Worm (Caenorhabditis elegans) whole organism, L1 larva: ENCODE data around the gene daf-14.

ENCODE experiments used
- Y116A8C.19 ChIP-seq: sonication (generic microtip); optimal IDR thresholded peaks from 2 replicates; lab custom pipeline; 2016; ENCODE audit warnings: missing compliant biosample characterization, missing genetic modification characterization, borderline replicate concordance
- ceh-82 ChIP-seq, 3 experiments: fragments of 150-350 bp in 1 of 3; sonication (generic microtip) in 2 of 3; optimal IDR thresholded peaks; 2 replicates each; lab custom pipeline; 2014 to 2017; ENCODE audit warnings: missing biosample characterization in 3 of 3, missing genetic modification characterization in 3 of 3
- nhr-11 ChIP-seq: fragments of 150-350 bp; optimal IDR thresholded peaks from 2 replicates; lab custom pipeline; 2014; ENCODE audit warnings: missing biosample characterization, missing genetic modification characterization

DNA sequence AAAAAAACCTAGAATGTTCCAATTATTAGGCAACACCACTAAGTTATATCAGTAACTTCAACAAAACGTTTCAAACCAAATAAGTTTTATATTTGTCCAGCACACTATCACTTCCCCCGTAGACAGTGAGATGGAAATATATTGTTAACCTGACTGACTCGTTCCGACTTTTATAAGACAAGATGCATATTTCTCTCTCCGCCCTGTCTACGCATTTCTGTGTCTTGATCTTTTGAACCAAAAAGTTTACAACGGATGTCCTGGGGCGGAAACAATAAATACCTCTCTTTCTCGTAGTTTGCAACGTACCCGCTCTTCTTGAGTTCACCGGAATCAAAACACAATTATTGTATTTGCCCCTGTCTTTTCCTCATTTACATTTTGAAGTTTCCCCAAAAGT lies 834 bp downstream of the daf-14 start:
- TF ChIP-seq Y116A8C.19 (no peak), nhr-11 (tag; lab: Kevin White, UChicago) (no peak), ceh-82 (tag; optimal IDR thresholded peaks at IDR 0.05; lab: Kevin White, UChicago) (no peak)
